Fruit fly (Drosophila melanogaster) whole organism, embryonic: ENCODE data around the gene Eip75B.

Experiments used
- Ada2b ChIP-seq: fragments of 200-800 bp; sonication (Bioruptor generic); IDR thresholded peaks from 2 replicates; pipeline ENCODE4 v1.3.6; 2022; ENCODE audit warnings: missing biosample characterization, missing genetic modification characterization
- Bteb2 ChIP-seq: fragments of 200-800 bp; sonication (Bioruptor generic); optimal IDR thresholded peaks from 2 replicates; lab custom pipeline; 2016; ENCODE audit warnings: missing biosample characterization, missing genetic modification characterization
- CG10321 ChIP-seq: fragments of 200-800 bp; sonication (Bioruptor generic); IDR thresholded peaks from 2 replicates; pipeline ENCODE4 v1.3.6; 2022; ENCODE audit warnings: missing biosample characterization, missing genetic modification characterization
- CG10543 ChIP-seq: fragments of 200-800 bp; sonication (Bioruptor generic); optimal IDR thresholded peaks from 3 replicates; lab custom pipeline; 2017; ENCODE audit warnings: missing biosample characterization, mild to moderate bottlenecking, missing genetic modification characterization, moderate library complexity
- CG12104 ChIP-seq: fragments of 200-800 bp; sonication (Bioruptor generic); optimal IDR thresholded peaks from 3 replicates; lab custom pipeline; 2016; ENCODE audit warnings: missing biosample characterization, missing genetic modification characterization
- CG12299 ChIP-seq: fragments of 200-800 bp; sonication (Bioruptor generic); optimal IDR thresholded peaks from 2 replicates; lab custom pipeline; 2018; ENCODE audit warnings: missing biosample characterization, mild to moderate bottlenecking, missing genetic modification characterization
- CG13894 ChIP-seq: fragments of 200-800 bp; sonication (Bioruptor generic); optimal IDR thresholded peaks from 3 replicates; lab custom pipeline; 2018; ENCODE audit warnings: missing biosample characterization, mild to moderate bottlenecking, missing genetic modification characterization, moderate library complexity
- CG15073 ChIP-seq: fragments of 200-800 bp; sonication (Bioruptor generic); optimal IDR thresholded peaks from 2 replicates; lab custom pipeline; 2016; ENCODE audit warnings: missing biosample characterization, missing genetic modification characterization
- CG17612 ChIP-seq: fragments of 200-800 bp; sonication (Bioruptor generic); IDR thresholded peaks from 2 replicates; pipeline ENCODE4 v1.3.6; 2022; ENCODE audit warnings: missing biosample characterization, missing genetic modification characterization
- CG1832 ChIP-seq: fragments of 200-800 bp; sonication (Bioruptor generic); optimal IDR thresholded peaks from 2 replicates; lab custom pipeline; 2017; ENCODE audit warnings: missing biosample characterization, mild to moderate bottlenecking, missing genetic modification characterization, inconsistent platforms
- CG18476 ChIP-seq: fragments of 200-800 bp; sonication (Bioruptor generic); optimal IDR thresholded peaks from 2 replicates; lab custom pipeline; 2016; ENCODE audit warnings: missing biosample characterization, mild to moderate bottlenecking, missing genetic modification characterization
- CG18764 ChIP-seq: fragments of 200-800 bp; sonication (Bioruptor generic); optimal IDR thresholded peaks from 3 replicates; lab custom pipeline; 2016; ENCODE audit warnings: missing biosample characterization, missing genetic modification characterization
- CG2889 ChIP-seq: fragments of 200-800 bp; sonication (Bioruptor generic); IDR thresholded peaks from 3 replicates; pipeline ENCODE4 v1.3.6; 2022; ENCODE audit warnings: missing biosample characterization, missing genetic modification characterization
- CG30403 ChIP-seq: fragments of 200-800 bp; sonication (Bioruptor generic); optimal IDR thresholded peaks from 3 replicates; lab custom pipeline; 2016; ENCODE audit warnings: missing biosample characterization, missing genetic modification characterization
- CG3726 ChIP-seq: fragments of 200-800 bp; sonication (Bioruptor generic); IDR thresholded peaks from 3 replicates; pipeline ENCODE4, ENCODE4 v1.3.6; 2022; ENCODE audit warnings: missing biosample characterization, missing genetic modification characterization
- CG3995 ChIP-seq: fragments of 200-800 bp; sonication (Bioruptor generic); optimal IDR thresholded peaks from 3 replicates; lab custom pipeline; 2016; ENCODE audit warnings: missing biosample characterization, missing genetic modification characterization
- CG4328 ChIP-seq: fragments of 200-800 bp; sonication (Bioruptor generic); optimal IDR thresholded peaks from 3 replicates; lab custom pipeline; 2017; ENCODE audit warnings: missing biosample characterization, missing genetic modification reagents, missing genetic modification characterization
- CG6683 ChIP-seq: fragments of 200-800 bp; sonication (Bioruptor generic); optimal IDR thresholded peaks from 2 replicates; lab custom pipeline; 2017; ENCODE audit warnings: missing biosample characterization, mild to moderate bottlenecking, missing genetic modification characterization, missing genetic modification reagents
- CG8478 ChIP-seq: fragments of >200 bp; optimal IDR thresholded peaks from 2 replicates; lab custom pipeline; 2018
- CG9215 ChIP-seq: fragments of 200-800 bp; sonication (Bioruptor generic); IDR thresholded peaks from 2 replicates; pipeline ENCODE4 v1.3.6; 2022; ENCODE audit warnings: missing biosample characterization, missing genetic modification characterization
- CHES-1-like ChIP-seq: fragments of 200-800 bp; sonication (Bioruptor generic); optimal IDR thresholded peaks from 2 replicates; lab custom pipeline; 2016; ENCODE audit warnings: missing biosample characterization, missing genetic modification characterization
- CTCF ChIP-seq: fragments of 200-800 bp; sonication (Bioruptor generic); optimal IDR thresholded peaks from 2 replicates; lab custom pipeline; 2017; ENCODE audit warnings: missing biosample characterization, mild to moderate bottlenecking, missing genetic modification characterization, moderate library complexity
- Chrac-16 ChIP-seq: fragments of 200-800 bp; sonication (Bioruptor generic); optimal IDR thresholded peaks from 3 replicates; lab custom pipeline; 2016; ENCODE audit warnings: missing biosample characterization, missing genetic modification characterization
- D19A ChIP-seq: fragments of 200-800 bp; optimal IDR thresholded peaks from 3 replicates; lab custom pipeline; 2019; ENCODE audit warnings: missing biosample characterization, mild to moderate bottlenecking, missing genetic modification characterization, moderate library complexity
- Ets65A ChIP-seq: fragments of 200-800 bp; sonication (Bioruptor generic); peaks from one replicate; lab custom pipeline; 2016; ENCODE audit warnings: missing biosample characterization, missing genetic modification characterization
- Fer2 ChIP-seq: fragments of 200-800 bp; sonication (Bioruptor generic); optimal IDR thresholded peaks from 2 replicates; lab custom pipeline; 2018; ENCODE audit warnings: missing biosample characterization, mild to moderate bottlenecking, missing genetic modification characterization, moderate library complexity
- Hsf ChIP-seq: fragments of 200-800 bp; sonication (Bioruptor generic); optimal IDR thresholded peaks from 3 replicates; lab custom pipeline; 2016; ENCODE audit warnings: missing biosample characterization, missing genetic modification characterization
- Max ChIP-seq: fragments of 200-800 bp; sonication (Bioruptor generic); optimal IDR thresholded peaks from 2 replicates; lab custom pipeline; 2016; ENCODE audit warnings: missing biosample characterization, mild to moderate bottlenecking, missing genetic modification characterization
- Oaz ChIP-seq: fragments of 200-800 bp; sonication (Bioruptor generic); IDR thresholded peaks from 2 replicates; pipeline ENCODE4 v1.3.6; 2022; ENCODE audit warnings: missing biosample characterization, missing genetic modification characterization
- Scr ChIP-seq: fragments of 200-800 bp; sonication (Bioruptor generic); IDR thresholded peaks from 2 replicates; pipeline ENCODE4 v1.3.6; 2022; ENCODE audit warnings: missing biosample characterization, missing genetic modification characterization; ENCODE audit not compliant: partially characterized antibody
- Side ChIP-seq: fragments of 200-800 bp; sonication (Bioruptor generic); optimal IDR thresholded peaks from 2 replicates; lab custom pipeline; 2016; ENCODE audit warnings: missing biosample characterization, missing genetic modification characterization
- Sry-δ ChIP-seq: fragments of 200-800 bp; sonication (Bioruptor generic); optimal IDR thresholded peaks from 2 replicates; lab custom pipeline; 2016; ENCODE audit warnings: missing biosample characterization, missing genetic modification characterization
- Tbp ChIP-seq: fragments of >200 bp; optimal IDR thresholded peaks from 2 replicates; lab custom pipeline; 2018; ENCODE audit warnings: missing biosample characterization, missing genetic modification characterization
- Trl ChIP-seq, 3 experiments: fragments of >200 bp in 2 of 3; fragments of 200-800 bp in 1 of 3; sonication (Bioruptor generic) in 1 of 3; optimal IDR thresholded peaks; 2 replicates in 1 of 3; 3 replicates in 2 of 3; lab custom pipeline; 2016 to 2017; ENCODE audit warnings: missing biosample characterization in 1 of 3, missing genetic modification characterization in 1 of 3
- chn ChIP-seq: fragments of 200-800 bp; sonication (Bioruptor generic); optimal IDR thresholded peaks from 2 replicates; lab custom pipeline; 2016; ENCODE audit warnings: missing biosample characterization, missing genetic modification characterization
- dan ChIP-seq: fragments of 200-800 bp; sonication (Bioruptor generic); IDR thresholded peaks from 2 replicates; pipeline ENCODE4 v1.3.6; 2022; ENCODE audit warnings: missing biosample characterization, missing genetic modification characterization
- dmrt99B ChIP-seq: fragments of 200-800 bp; sonication (Bioruptor generic); optimal IDR thresholded peaks from 2 replicates; lab custom pipeline; 2018; ENCODE audit warnings: missing biosample characterization, mild to moderate bottlenecking, missing genetic modification characterization, moderate library complexity
- emc ChIP-seq: fragments of 200-800 bp; sonication (Bioruptor generic); optimal IDR thresholded peaks from 2 replicates; lab custom pipeline; 2016; ENCODE audit warnings: missing biosample characterization, missing genetic modification characterization
- fd102C ChIP-seq: fragments of 200-800 bp; sonication (Bioruptor generic); optimal IDR thresholded peaks from 2 replicates; lab custom pipeline; 2018; ENCODE audit warnings: missing biosample characterization, mild to moderate bottlenecking, missing genetic modification characterization, moderate library complexity
- fru ChIP-seq: fragments of >200 bp; optimal IDR thresholded peaks from 2 replicates; lab custom pipeline; 2017
- gce ChIP-seq: fragments of 200-800 bp; sonication (Bioruptor generic); IDR thresholded peaks from 3 replicates; pipeline ENCODE4 v1.3.6; 2022; ENCODE audit warnings: missing biosample characterization, missing genetic modification characterization
- gsb ChIP-seq: fragments of 200-800 bp; sonication (Bioruptor generic); IDR thresholded peaks from 2 replicates; pipeline ENCODE4 v1.3.6; 2022; ENCODE audit warnings: missing biosample characterization, missing genetic modification characterization
- ham ChIP-seq: fragments of 200-800 bp; sonication (Bioruptor generic); IDR thresholded peaks from 2 replicates; pipeline ENCODE4 v1.3.6; 2022; ENCODE audit warnings: missing biosample characterization, missing genetic modification characterization
- insv ChIP-seq, 2 experiments: fragments of 200-800 bp; sonication (Bioruptor generic); optimal IDR thresholded peaks; 3 replicates each; lab custom pipeline; 2016 to 2018; ENCODE audit warnings: missing biosample characterization in 2 of 2, missing genetic modification characterization in 2 of 2
- maf-S ChIP-seq: fragments of 200-800 bp; sonication (Bioruptor generic); optimal IDR thresholded peaks from 2 replicates; lab custom pipeline; 2016; ENCODE audit warnings: missing biosample characterization, missing genetic modification characterization
- nerfin-2 ChIP-seq: fragments of 200-800 bp; sonication (Bioruptor generic); IDR thresholded peaks from 2 replicates; pipeline ENCODE4 v1.3.6; 2022; ENCODE audit warnings: missing biosample characterization, missing genetic modification characterization; ENCODE audit not compliant: partially characterized antibody
- run ChIP-seq: fragments of 200-800 bp; sonication (Bioruptor generic); optimal IDR thresholded peaks from 3 replicates; lab custom pipeline; 2018; ENCODE audit warnings: missing biosample characterization, mild to moderate bottlenecking, missing genetic modification characterization
- sens-2 ChIP-seq: fragments of 200-800 bp; sonication (Bioruptor generic); IDR thresholded peaks from 2 replicates; pipeline ENCODE4 v1.3.6; 2022; ENCODE audit warnings: missing biosample characterization, missing genetic modification characterization
- wdn ChIP-seq: fragments of 200-800 bp; sonication (Bioruptor generic); IDR thresholded peaks from 2 replicates; pipeline ENCODE4 v1.3.6; 2022; ENCODE audit warnings: missing biosample characterization, missing genetic modification characterization
- wek ChIP-seq: fragments of 200-800 bp; sonication (Bioruptor generic); optimal IDR thresholded peaks from 3 replicates; lab custom pipeline; 2018; ENCODE audit warnings: missing biosample characterization, mild to moderate bottlenecking, missing genetic modification characterization, moderate library complexity

Gene Eip75B

dm6 chr3L:18019645-18020509 is 44.6 kb downstream of the Eip75B start (continued):
- TF ChIP-seq CG9215 (GFP tag; lab: Robert Waterston, UW) (peak; percentile 41; the same call in 1 of the 2 replicates), Chrac-16 (peak; percentile 72), Max (peak; percentile 79), Sry-δ (GFP tag; lab: Kevin White, UChicago) (peak; percentile 45), CG18476 (peak; percentile 76), chn (GFP tag; lab: Kevin White, UChicago) (peak; percentile 79), CG12299 (tag; lab: Kevin White, UChicago) (no peak), maf-S (peak; percentile 60), fru (lab: Kevin White, UChicago) (no peak), Hsf (peak; percentile 86), Fer2 (tag; lab: Kevin White, UChicago) (peak; percentile 73), CG10321 (GFP tag; lab: Robert Waterston, UW) (no peak; the same call in 1 of the 2 replicates), CG17612 (GFP tag; lab: Robert Waterston, UW) (no peak), Scr (GFP tag; lab: Robert Waterston, UW) (no peak), CG18764 (GFP tag; lab: Kevin White, UChicago) (peak; percentile 70), CG15073 (GFP tag; lab: Kevin White, UChicago) (no peak), Side (GFP tag; lab: Kevin White, UChicago) (peak; percentile 75), emc (GFP tag; lab: Kevin White, UChicago) (no peak), Trl (optimal IDR thresholded peaks at IDR 0.05; lab: Kevin White, UChicago) (no peak), Trl (GFP tag; optimal IDR thresholded peaks at IDR 0.05; lab: Kevin White, UChicago) (peak; percentile 74), run (tag; lab: Kevin White, UChicago) (peak; percentile 18), sens-2 (GFP tag; lab: Robert Waterston, UW) (peak; percentile 75; the same call in 1 of the 2 replicates), gce (GFP tag; lab: Robert Waterston, UW) (peak; percentile 79; the same call in 1 of the 3 replicates), D19A (tag; lab: Kevin White, UChicago) (peak; percentile 70), CTCF (peak; percentile 99), CG3995 (GFP tag; lab: Kevin White, UChicago) (peak; percentile 12), nerfin-2 (GFP tag; lab: Robert Waterston, UW) (no peak), dan (GFP tag; lab: Robert Waterston, UW) (no peak), wdn (GFP tag; lab: Robert Waterston, UW) (peak; percentile 65), Ada2b (GFP tag; lab: Robert Waterston, UW) (peak; percentile 67; the same call in 1 of the 2 replicates), wek (GFP tag; lab: Kevin White, UChicago) (peak; percentile 70), CG3726 (peak; percentile 22; the same call in 1 of the 3 replicates), CHES-1-like (GFP tag; lab: Kevin White, UChicago) (peak; percentile 83), Oaz (GFP tag; lab: Robert Waterston, UW) (peak; percentile 61), ham (GFP tag; lab: Robert Waterston, UW) (peak; percentile 53; the same call in 1 of the 2 replicates), CG30403 (GFP tag; lab: Kevin White, UChicago) (peak; percentile 68), CG12104 (GFP tag; lab: Kevin White, UChicago) (peak; percentile 82), CG8478 (lab: Kevin White, UChicago) (no peak), gsb (GFP tag; lab: Robert Waterston, UW) (peak; percentile 60), CG4328 (peak; percentile 86), Tbp (GFP tag; lab: Kevin White, UChicago) (no peak), Bteb2 (GFP tag; lab: Kevin White, UChicago) (peak; percentile 59), Ets65A (GFP tag; lab: Kevin White, UChicago) (peak; percentile 77), CG13894 (tag; lab: Kevin White, UChicago) (peak; percentile 66), CG2889 (GFP tag; lab: Robert Waterston, UW) (0 out of 3 replicates have a peak, but pooled peaks have one; percentile 26), CG6683 (GFP tag; lab: Kevin White, UChicago) (peak; percentile 76), fd102C (GFP tag; lab: Kevin White, UChicago) (peak; percentile 35), insv (GFP tag; optimal IDR thresholded peaks at IDR 0.05; lab: Kevin White, UChicago) (peak in 1 of 2 experiments; percentile 59), CG10543 (peak; percentile 86), CG1832 (GFP tag; lab: Kevin White, UChicago) (no peak), dmrt99B (tag; lab: Kevin White, UChicago) (peak; percentile 81)
